Fruit fly (Drosophila melanogaster) whole organism, embryonic: ENCODE data around the gene CtsF.
A peak's percentile ranks its signal among the peaks of the same experiment; 100 is the strongest.

Experiments used
- Ada2b ChIP-seq: fragments of 200-800 bp; sonication (Bioruptor generic); IDR thresholded peaks from 2 replicates; pipeline ENCODE4 v1.3.6; 2022; ENCODE audit warnings: missing biosample characterization, missing genetic modification characterization
- CG10366 ChIP-seq: fragments of 200-800 bp; sonication (Bioruptor generic); IDR thresholded peaks from 2 replicates; pipeline ENCODE4 v1.3.6; 2022; ENCODE audit warnings: missing biosample characterization, missing genetic modification characterization
- CG10431 ChIP-seq: fragments of 200-800 bp; sonication (Bioruptor generic); optimal IDR thresholded peaks from 3 replicates; lab custom pipeline; 2018; ENCODE audit warnings: missing biosample characterization, mild to moderate bottlenecking, missing genetic modification characterization
- CG11504 ChIP-seq: fragments of 200-800 bp; sonication (Bioruptor generic); optimal IDR thresholded peaks from 3 replicates; lab custom pipeline; 2019; ENCODE audit warnings: missing biosample characterization, mild to moderate bottlenecking, missing genetic modification characterization, moderate library complexity
- CG13424 ChIP-seq: fragments of 200-800 bp; sonication (Bioruptor generic); optimal IDR thresholded peaks from 2 replicates; lab custom pipeline; 2019; ENCODE audit warnings: missing biosample characterization, mild to moderate bottlenecking, missing genetic modification characterization, moderate library complexity
- CG14441 ChIP-seq: fragments of 200-800 bp; sonication (Bioruptor generic); IDR thresholded peaks from 2 replicates; pipeline ENCODE4 v1.3.6; 2022; ENCODE audit warnings: missing biosample characterization, missing genetic modification characterization
- CG15269 ChIP-seq: fragments of 200-800 bp; sonication (Bioruptor generic); optimal IDR thresholded peaks from 2 replicates; lab custom pipeline; 2018; ENCODE audit warnings: missing biosample characterization, mild to moderate bottlenecking, missing genetic modification characterization, moderate library complexity
- CG1647 ChIP-seq: fragments of 200-800 bp; sonication (Bioruptor generic); optimal IDR thresholded peaks from 3 replicates; lab custom pipeline; 2016; ENCODE audit warnings: missing biosample characterization, missing genetic modification characterization
- CG17361 ChIP-seq: fragments of 200-800 bp; sonication (Bioruptor generic); IDR thresholded peaks from 3 replicates; pipeline ENCODE4 v1.3.6; 2022; ENCODE audit warnings: missing biosample characterization, missing genetic modification characterization
- CG17829 ChIP-seq: fragments of 200-800 bp; optimal IDR thresholded peaks from 2 replicates; lab custom pipeline; 2019; ENCODE audit warnings: missing biosample characterization, mild to moderate bottlenecking, missing genetic modification characterization, moderate library complexity
- CG2129 ChIP-seq: fragments of 200-800 bp; sonication (Bioruptor generic); IDR thresholded peaks from 2 replicates; pipeline ENCODE4 v1.3.6; 2022; ENCODE audit warnings: missing biosample characterization, missing genetic modification characterization; ENCODE audit not compliant: partially characterized antibody
- CG2875 ChIP-seq: fragments of 200-800 bp; sonication (Bioruptor generic); optimal IDR thresholded peaks from 2 replicates; lab custom pipeline; 2017; ENCODE audit warnings: missing biosample characterization, mild to moderate bottlenecking, missing genetic modification characterization, missing genetic modification reagents
- CG30403 ChIP-seq: fragments of 200-800 bp; sonication (Bioruptor generic); optimal IDR thresholded peaks from 3 replicates; lab custom pipeline; 2016; ENCODE audit warnings: missing biosample characterization, missing genetic modification characterization
- CG3407 ChIP-seq: fragments of 200-800 bp; sonication (Bioruptor generic); optimal IDR thresholded peaks from 2 replicates; lab custom pipeline; 2018; ENCODE audit warnings: missing biosample characterization, mild to moderate bottlenecking, missing genetic modification characterization
- CG4707 ChIP-seq: fragments of 200-800 bp; sonication (Bioruptor generic); optimal IDR thresholded peaks from 2 replicates; lab custom pipeline; 2018; ENCODE audit warnings: missing biosample characterization, mild to moderate bottlenecking, missing genetic modification characterization, moderate library complexity
- CG6254 ChIP-seq: fragments of 200-800 bp; sonication (Bioruptor generic); optimal IDR thresholded peaks from 3 replicates; lab custom pipeline; 2017; ENCODE audit warnings: mild to moderate bottlenecking, missing biosample characterization, missing genetic modification reagents, missing genetic modification characterization
- CG7839 ChIP-seq: fragments of 200-800 bp; sonication (Bioruptor generic); optimal IDR thresholded peaks from 3 replicates; lab custom pipeline; 2018; ENCODE audit warnings: missing biosample characterization, mild to moderate bottlenecking, missing genetic modification characterization, moderate library complexity
- CG7963 ChIP-seq: fragments of 200-800 bp; sonication (Bioruptor generic); IDR thresholded peaks from 3 replicates; pipeline ENCODE4 v1.3.6; 2022; ENCODE audit warnings: missing biosample characterization, missing genetic modification characterization; ENCODE audit not compliant: partially characterized antibody
- CG9437 ChIP-seq: fragments of 200-800 bp; sonication (Bioruptor generic); optimal IDR thresholded peaks from 2 replicates; lab custom pipeline; 2018; ENCODE audit warnings: missing biosample characterization, mild to moderate bottlenecking, missing genetic modification characterization
- Chrac-16 ChIP-seq: fragments of 200-800 bp; sonication (Bioruptor generic); optimal IDR thresholded peaks from 3 replicates; lab custom pipeline; 2016; ENCODE audit warnings: missing biosample characterization, missing genetic modification characterization
- CkIIα-i1 ChIP-seq: fragments of 200-800 bp; sonication (Bioruptor generic); IDR thresholded peaks from 2 replicates; pipeline ENCODE4 v1.3.6; 2022; ENCODE audit warnings: missing biosample characterization, missing genetic modification characterization
- D ChIP-seq, 2 experiments: fragments of 200-800 bp in 1 of 2; fragments of >200 bp in 1 of 2; sonication (Bioruptor generic) in 1 of 2; optimal IDR thresholded peaks; 2 replicates in 1 of 2; 3 replicates in 1 of 2; lab custom pipeline; 2017; ENCODE audit warnings: mild to moderate bottlenecking in 1 of 2, missing biosample characterization in 1 of 2, missing genetic modification characterization in 1 of 2, missing genetic modification reagents in 1 of 2
- D19A ChIP-seq: fragments of 200-800 bp; optimal IDR thresholded peaks from 3 replicates; lab custom pipeline; 2019; ENCODE audit warnings: missing biosample characterization, mild to moderate bottlenecking, missing genetic modification characterization, moderate library complexity
- Doc2 ChIP-seq: fragments of 200-800 bp; sonication (Bioruptor generic); IDR thresholded peaks from 2 replicates; pipeline ENCODE4 v1.3.6; 2022; ENCODE audit warnings: missing biosample characterization, missing genetic modification characterization
- Gug ChIP-seq: fragments of 200-800 bp; sonication (Bioruptor generic); IDR thresholded peaks from 4 replicates; pipeline ENCODE4 v1.3.6; 2022; ENCODE audit warnings: missing biosample characterization, missing genetic modification characterization
- HLHmδ ChIP-seq: fragments of 200-800 bp; sonication (Bioruptor generic); optimal IDR thresholded peaks from 2 replicates; lab custom pipeline; 2018; ENCODE audit warnings: missing biosample characterization, mild to moderate bottlenecking, missing genetic modification characterization, moderate library complexity
- Hr51 ChIP-seq, 2 experiments: fragments of 200-800 bp; sonication (Bioruptor generic); optimal IDR thresholded peaks; 2 replicates in 1 of 2; 3 replicates in 1 of 2; lab custom pipeline; 2016 to 2018; ENCODE audit warnings: missing biosample characterization in 2 of 2, missing genetic modification characterization in 2 of 2, mild to moderate bottlenecking in 1 of 2, moderate library complexity in 1 of 2
- Myb ChIP-seq: fragments of 200-800 bp; sonication (Bioruptor generic); optimal IDR thresholded peaks from 2 replicates; lab custom pipeline; 2016; ENCODE audit warnings: missing biosample characterization, missing genetic modification characterization
- Neu2 ChIP-seq: fragments of 200-800 bp; sonication (Bioruptor generic); optimal IDR thresholded peaks from 3 replicates; lab custom pipeline; 2016; ENCODE audit warnings: missing biosample characterization, missing genetic modification characterization, borderline replicate concordance
- PHDP ChIP-seq: fragments of 200-800 bp; sonication (Bioruptor generic); optimal IDR thresholded peaks from 3 replicates; lab custom pipeline; 2018; ENCODE audit warnings: missing biosample characterization, mild to moderate bottlenecking, missing genetic modification characterization, moderate library complexity
- Sox102F ChIP-seq: fragments of 200-800 bp; sonication (Bioruptor generic); optimal IDR thresholded peaks from 2 replicates; lab custom pipeline; 2018; ENCODE audit warnings: missing biosample characterization, mild to moderate bottlenecking, missing genetic modification characterization, moderate library complexity
- Sry-δ ChIP-seq: fragments of 200-800 bp; sonication (Bioruptor generic); optimal IDR thresholded peaks from 2 replicates; lab custom pipeline; 2016; ENCODE audit warnings: missing biosample characterization, missing genetic modification characterization
- Ssrp ChIP-seq: fragments of 200-800 bp; sonication (Bioruptor generic); optimal IDR thresholded peaks from 2 replicates; lab custom pipeline; 2018; ENCODE audit warnings: missing biosample characterization, mild to moderate bottlenecking, missing genetic modification characterization, moderate library complexity
- Xbp1 ChIP-seq: fragments of 200-800 bp; sonication (Bioruptor generic); optimal IDR thresholded peaks from 3 replicates; lab custom pipeline; 2016; ENCODE audit warnings: missing biosample characterization, mild to moderate bottlenecking, missing genetic modification characterization
- bab2 ChIP-seq: fragments of 200-800 bp; sonication (Bioruptor generic); optimal IDR thresholded peaks from 2 replicates; lab custom pipeline; 2016; ENCODE audit warnings: missing biosample characterization, missing genetic modification characterization
- bsh ChIP-seq, 2 experiments: fragments of 200-800 bp; sonication (Bioruptor generic); optimal IDR thresholded peaks; 2 replicates each; lab custom pipeline; 2017 to 2018; ENCODE audit warnings: mild to moderate bottlenecking in 2 of 2, missing biosample characterization in 2 of 2, missing genetic modification characterization in 2 of 2, moderate library complexity in 1 of 2
- chm ChIP-seq: fragments of 200-800 bp; sonication (Bioruptor generic); IDR thresholded peaks from 2 replicates; pipeline ENCODE4 v1.3.6; 2022; ENCODE audit warnings: missing biosample characterization, missing genetic modification characterization
- croc ChIP-seq: fragments of 200-800 bp; sonication (Bioruptor generic); conservative IDR thresholded peaks from 3 replicates; pipeline ENCODE4 v1.3.6; 2022; ENCODE audit warnings: missing biosample characterization, missing genetic modification characterization
- dimm ChIP-seq: fragments of 200-800 bp; sonication (Bioruptor generic); IDR thresholded peaks from 2 replicates; pipeline ENCODE4 v1.3.6; 2022; ENCODE audit warnings: missing biosample characterization, missing genetic modification characterization
- dmrt99B ChIP-seq: fragments of 200-800 bp; sonication (Bioruptor generic); optimal IDR thresholded peaks from 2 replicates; lab custom pipeline; 2018; ENCODE audit warnings: missing biosample characterization, mild to moderate bottlenecking, missing genetic modification characterization, moderate library complexity
- dysf ChIP-seq: fragments of 200-800 bp; sonication (Bioruptor generic); IDR thresholded peaks from 3 replicates; pipeline ENCODE4 v1.3.6; 2022; ENCODE audit warnings: missing biosample characterization, missing genetic modification characterization
- fd96Cb ChIP-seq: fragments of 200-800 bp; sonication (Bioruptor generic); optimal IDR thresholded peaks from 2 replicates; lab custom pipeline; 2018; ENCODE audit warnings: missing biosample characterization, mild to moderate bottlenecking, missing genetic modification characterization, moderate library complexity
- grau ChIP-seq: fragments of 200-800 bp; optimal IDR thresholded peaks from 3 replicates; lab custom pipeline; 2019; ENCODE audit warnings: missing biosample characterization, mild to moderate bottlenecking, missing genetic modification characterization, moderate library complexity
- mam ChIP-seq: fragments of 200-800 bp; sonication (Bioruptor generic); optimal IDR thresholded peaks from 3 replicates; lab custom pipeline; 2016; ENCODE audit warnings: missing biosample characterization, missing genetic modification characterization
- oc ChIP-seq: fragments of 200-800 bp; sonication (Bioruptor generic); optimal IDR thresholded peaks from 2 replicates; lab custom pipeline; 2018; ENCODE audit warnings: missing biosample characterization, mild to moderate bottlenecking, missing genetic modification characterization, moderate library complexity
- ranshi ChIP-seq: fragments of 200-800 bp; sonication (Bioruptor generic); IDR thresholded peaks from 2 replicates; pipeline ENCODE4 v1.3.6; 2022; ENCODE audit warnings: missing biosample characterization, missing genetic modification characterization
- row ChIP-seq: fragments of 200-800 bp; sonication (Bioruptor generic); IDR thresholded peaks from 3 replicates; pipeline ENCODE4 v1.3.6; 2022; ENCODE audit warnings: missing biosample characterization, missing genetic modification characterization
- tin ChIP-seq: fragments of 200-800 bp; sonication (Bioruptor generic); optimal IDR thresholded peaks from 3 replicates; lab custom pipeline; 2016; ENCODE audit warnings: missing biosample characterization, missing genetic modification characterization
- wor ChIP-seq: fragments of 200-800 bp; sonication (Bioruptor generic); IDR thresholded peaks from 2 replicates; pipeline ENCODE4 v1.3.6; 2022; ENCODE audit warnings: missing biosample characterization, missing genetic modification characterization

Gene CtsF

DNA sequence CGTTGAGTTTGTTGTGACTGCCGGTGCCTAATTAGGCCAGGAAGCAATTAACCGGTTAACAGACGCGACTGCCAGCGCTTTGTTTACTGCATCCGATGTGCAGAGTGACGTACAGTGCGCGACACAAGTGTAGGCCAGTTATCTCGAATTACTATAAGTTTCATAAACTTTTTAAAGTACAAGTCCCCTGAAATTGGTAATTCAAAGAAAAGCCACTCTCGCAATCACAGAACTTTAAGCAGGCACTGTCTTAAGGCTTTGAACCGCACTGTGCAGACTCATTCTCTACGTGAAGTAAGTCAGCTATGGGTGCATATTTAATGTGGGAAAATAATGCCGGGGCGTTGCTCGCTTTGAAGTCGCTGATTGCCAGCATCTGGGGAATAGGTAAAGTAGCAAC lies 42.1 kb downstream of the CtsF start (continued):
- TF ChIP-seq D (optimal IDR thresholded peaks at IDR 0.05; lab: Kevin White, UChicago) (no peak), D (GFP tag; optimal IDR thresholded peaks at IDR 0.05; lab: Kevin White, UChicago) (peak; percentile 43), CG7963 (GFP tag; lab: Robert Waterston, UW) (no peak), bsh (GFP tag; optimal IDR thresholded peaks at IDR 0.05; lab: Kevin White, UChicago) (peak; percentile 73 to 77), CG17829 (tag; lab: Kevin White, UChicago) (peak; percentile 44), CG6254 (GFP tag; lab: Kevin White, UChicago) (peak; percentile 41), dimm (GFP tag; lab: Robert Waterston, UW) (0 out of 2 replicates have a peak, but pooled peaks have one; percentile 25), CG17361 (GFP tag; lab: Robert Waterston, UW) (peak; percentile 43; the same call in 1 of the 3 replicates), CG3407 (GFP tag; lab: Kevin White, UChicago) (peak; percentile 8), Sox102F (GFP tag; lab: Kevin White, UChicago) (peak; percentile 74), fd96Cb (tag; lab: Kevin White, UChicago) (peak; percentile 66), CG14441 (GFP tag; lab: Robert Waterston, UW) (peak; percentile 31; the same call in 1 of the 2 replicates), mam (GFP tag; lab: Kevin White, UChicago) (no peak), Ada2b (GFP tag; lab: Robert Waterston, UW) (peak; percentile 46; the same call in 1 of the 2 replicates), ranshi (peak; percentile 52; the same call in 1 of the 2 replicates), CG10366 (peak; percentile 43), CG2129 (GFP tag; lab: Robert Waterston, UW) (no peak), D19A (tag; lab: Kevin White, UChicago) (peak; percentile 19), wor (peak; percentile 47; the same call in 1 of the 2 replicates), Doc2 (GFP tag; lab: Robert Waterston, UW) (no peak), Xbp1 (peak; percentile 46), Ssrp (peak; percentile 55), oc (tag; lab: Kevin White, UChicago) (peak; percentile 26), CG4707 (GFP tag; lab: Kevin White, UChicago) (peak; percentile 17), dmrt99B (tag; lab: Kevin White, UChicago) (peak; percentile 68), CG9437 (peak; percentile 13), chm (GFP tag; lab: Robert Waterston, UW) (0 out of 2 replicates have a peak, but pooled peaks have one; percentile 45), PHDP (tag; lab: Kevin White, UChicago) (peak; percentile 17), CG7839 (tag; lab: Kevin White, UChicago) (peak; percentile 58), dysf (GFP tag; lab: Robert Waterston, UW) (peak; percentile 57; the same call in 1 of the 3 replicates), CG1647 (GFP tag; lab: Kevin White, UChicago) (peak; percentile 27), bab2 (GFP tag; lab: Kevin White, UChicago) (peak; percentile 36), Sry-δ (peak; percentile 1), Gug (peak; percentile 46; the same call in 1 of the 4 replicates), grau (tag; lab: Kevin White, UChicago) (peak; percentile 27), tin (peak; percentile 42), Hr51 (GFP tag; optimal IDR thresholded peaks at IDR 0.05; lab: Kevin White, UChicago) (peak in 1 of 2 experiments; percentile 49), CkIIα-i1 (GFP tag; lab: Robert Waterston, UW) (no peak), Chrac-16 (GFP tag; lab: Kevin White, UChicago) (peak; percentile 25), croc (GFP tag; lab: Robert Waterston, UW) (peak; percentile 31; the same call in 1 of the 3 replicates), CG15269 (tag; lab: Kevin White, UChicago) (peak; percentile 35), HLHmδ (GFP tag; lab: Kevin White, UChicago) (no peak), row (GFP tag; lab: Robert Waterston, UW) (peak; percentile 27; the same call in 1 of the 3 replicates), Neu2 (GFP tag; lab: Kevin White, UChicago) (no peak), CG30403 (GFP tag; lab: Kevin White, UChicago) (peak; percentile 26), CG2875 (GFP tag; lab: Kevin White, UChicago) (peak; percentile 1), CG13424 (tag; lab: Kevin White, UChicago) (peak; percentile 4), Myb (GFP tag; lab: Kevin White, UChicago) (peak; percentile 6), CG11504 (tag; lab: Kevin White, UChicago) (peak; percentile 65), CG10431 (no peak)
